Worm (Caenorhabditis elegans): ENCODE data around the gene vms-1.
A peak's percentile ranks its signal among the peaks of the same experiment; 100 is the strongest.

Gene vms-1

DNA sequence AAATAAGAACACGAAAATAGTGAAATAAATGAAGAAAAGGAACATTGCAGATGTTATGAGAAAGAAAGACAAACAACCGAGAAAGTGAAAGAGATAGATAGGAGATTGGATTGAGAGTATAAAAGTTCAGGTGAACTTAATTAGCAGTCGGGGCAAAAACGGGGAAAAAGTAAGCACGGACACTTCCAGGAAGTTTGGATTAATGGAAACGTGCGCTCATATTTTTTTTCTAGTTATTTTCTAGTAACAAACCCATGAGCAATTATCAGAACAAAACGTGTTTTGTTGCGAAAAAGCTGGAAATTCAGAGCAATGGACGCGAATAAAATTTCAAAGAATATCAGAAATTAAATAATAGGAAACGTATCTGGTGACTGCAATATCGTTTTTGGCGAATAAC lies 33.6 kb downstream of the vms-1 start:
- TF ChIP-seq ceh-22 (tag; optimal IDR thresholded peaks at IDR 0.05) (no peak), tbx-2 (tag; optimal IDR thresholded peaks at IDR 0.05) (no peak), madf-2 (tag; optimal IDR thresholded peaks at IDR 0.05) (no peak), pax-1 (tag; optimal IDR thresholded peaks at IDR 0.05) (no peak), C08G9.2 (tag; optimal IDR thresholded peaks at IDR 0.05) (no peak), ttx-3 (tag; optimal IDR thresholded peaks at IDR 0.05) (no peak), dve-1 (tag; optimal IDR thresholded peaks at IDR 0.05) (no peak), pros-1 (tag; optimal IDR thresholded peaks at IDR 0.05) (no peak), unc-42 (tag; optimal IDR thresholded peaks at IDR 0.05) (no peak), eyg-1 (tag; optimal IDR thresholded peaks at IDR 0.05) (no peak), unc-3 (GFP tag; conservative IDR thresholded peaks at IDR 0.05) (no peak), unc-3 (tag; optimal IDR thresholded peaks at IDR 0.05) (no peak), pag-3 (tag; optimal IDR thresholded peaks at IDR 0.05; ENCODE audit: borderline replicate concordance) (no peak), ahr-1 (tag; optimal IDR thresholded peaks at IDR 0.05) (no peak), ceh-19 (GFP tag; optimal IDR thresholded peaks at IDR 0.05) (no peak), ceh-14 (tag; optimal IDR thresholded peaks at IDR 0.05) (no peak), F13H6.1 (tag; optimal IDR thresholded peaks at IDR 0.05) (no peak), unc-55 (GFP tag; optimal IDR thresholded peaks at IDR 0.05) (no peak), npax-4 (tag; optimal IDR thresholded peaks at IDR 0.05) (no peak)

DNA sequence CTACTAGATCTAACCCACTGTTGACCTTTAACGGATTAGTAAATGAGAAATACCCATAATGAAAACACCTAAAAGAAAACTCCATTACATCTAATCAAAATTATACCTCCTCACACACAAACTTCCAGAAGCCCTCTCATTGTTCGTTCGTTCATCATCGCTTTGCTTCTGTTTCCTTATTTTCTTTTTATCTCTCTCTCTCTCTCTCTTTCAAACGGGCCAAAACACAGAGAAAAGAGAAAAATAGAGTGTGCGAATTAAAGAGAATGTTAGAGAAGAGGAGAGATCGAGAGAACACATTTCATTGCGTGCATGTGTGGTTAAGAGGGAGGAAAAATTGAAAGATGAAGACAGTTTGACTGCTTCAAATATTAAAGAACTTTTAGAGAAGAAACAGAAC lies 36.0 kb downstream of the vms-1 start:
- TF ChIP-seq nfya-1 (tag; optimal IDR thresholded peaks at IDR 0.05) (peak; percentile 71), rnt-1 (tag; optimal IDR thresholded peaks at IDR 0.05) (peak; percentile 17), tbx-2 (tag; optimal IDR thresholded peaks at IDR 0.05) (peak; percentile 13), pax-1 (tag; optimal IDR thresholded peaks at IDR 0.05) (peak; percentile 66), unc-42 (tag; optimal IDR thresholded peaks at IDR 0.05) (peak; percentile 41), sox-2 (GFP tag; IDR thresholded peaks at IDR 0.05) (peak; percentile 7; the same call in 1 of the 2 replicates), ceh-31 (tag; optimal IDR thresholded peaks at IDR 0.05) (peak; percentile 46), ceh-6 (GFP tag; optimal IDR thresholded peaks at IDR 0.05) (no peak), eyg-1 (tag; optimal IDR thresholded peaks at IDR 0.05) (no peak), pat-9 (tag; optimal IDR thresholded peaks at IDR 0.05) (no peak)

DNA sequence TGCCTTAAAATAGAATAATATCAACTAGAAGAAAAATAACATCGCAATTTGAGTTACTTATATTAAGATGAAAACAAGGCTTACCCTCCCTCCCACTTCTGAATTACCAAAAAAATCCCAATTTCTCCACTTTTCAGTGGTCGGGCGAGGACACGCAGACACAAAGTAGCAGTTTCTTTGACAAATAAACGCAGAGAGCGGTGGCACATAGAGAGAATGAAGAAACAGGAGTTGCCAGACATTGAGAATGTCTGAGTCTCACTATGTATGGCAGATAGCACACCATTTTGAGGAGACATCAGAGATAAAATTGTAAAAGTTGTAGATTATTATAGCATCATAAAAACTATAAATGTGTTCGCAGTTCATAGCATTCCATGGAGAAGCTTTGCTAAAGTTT lies 36.9 kb downstream of the vms-1 start:
- no peak for TF ChIP-seq ztf-16 (tag; optimal IDR thresholded peaks at IDR 0.05)
- TF ChIP-seq elt-2 (tag; optimal IDR thresholded peaks at IDR 0.05): peak; percentile 18
- peak; percentile 10 for TF ChIP-seq dve-1 (tag; optimal IDR thresholded peaks at IDR 0.05)
- TF ChIP-seq odd-2 (tag; optimal IDR thresholded peaks at IDR 0.05): no peak
- peak; percentile 30 for TF ChIP-seq tbx-2 (tag; optimal IDR thresholded peaks at IDR 0.05)
- peak; percentile 63 for TF ChIP-seq nfya-1 (tag; optimal IDR thresholded peaks at IDR 0.05)

DNA sequence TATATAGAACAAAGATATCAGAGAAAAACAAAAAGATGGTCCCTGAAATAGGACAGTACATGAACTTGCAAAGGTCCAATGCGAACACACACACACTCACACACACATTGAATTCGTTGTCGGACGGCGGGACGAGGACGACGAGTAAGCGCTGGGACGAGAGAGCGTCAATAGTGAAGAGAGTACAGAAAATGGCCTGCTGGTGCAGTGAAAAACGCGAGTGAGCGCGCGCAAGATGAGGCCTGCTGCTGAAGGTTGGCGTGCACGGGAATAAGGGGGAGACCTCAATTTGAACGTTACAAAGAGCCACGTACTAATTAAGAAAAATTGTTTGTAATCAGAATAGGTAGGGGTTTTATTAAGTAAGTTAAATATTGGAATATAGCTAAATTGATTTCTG lies 38.6 kb downstream of the vms-1 start:
- TF ChIP-seq ztf-16 (tag; optimal IDR thresholded peaks at IDR 0.05): no peak
- TF ChIP-seq ceh-34 (tag; optimal IDR thresholded peaks at IDR 0.05): peak; percentile 38
- no peak for TF ChIP-seq pat-9 (tag; optimal IDR thresholded peaks at IDR 0.05)
- no peak for TF ChIP-seq T23F11.4 (GFP tag; optimal IDR thresholded peaks at IDR 0.05)
- TF ChIP-seq hlh-8 (tag; optimal IDR thresholded peaks at IDR 0.05): no peak
- no peak for TF ChIP-seq tbx-7 (tag; optimal IDR thresholded peaks at IDR 0.05)
- peak; percentile 23 for TF ChIP-seq tbx-2 (tag; optimal IDR thresholded peaks at IDR 0.05)
- no peak for TF ChIP-seq ahr-1 (tag; optimal IDR thresholded peaks at IDR 0.05)
- no peak for TF ChIP-seq ceh-19 (GFP tag; optimal IDR thresholded peaks at IDR 0.05)
- TF ChIP-seq rnt-1 (tag; optimal IDR thresholded peaks at IDR 0.05): peak; percentile 9
- TF ChIP-seq pha-2 (tag; optimal IDR thresholded peaks at IDR 0.05): no peak
- TF ChIP-seq elt-2 (tag; optimal IDR thresholded peaks at IDR 0.05): peak; percentile 1
- no peak for TF ChIP-seq F13H6.1 (tag; optimal IDR thresholded peaks at IDR 0.05)
- TF ChIP-seq hlh-30 (tag; optimal IDR thresholded peaks at IDR 0.05; ENCODE audit: insufficient read depth): peak; percentile 22
- peak; percentile 34 for TF ChIP-seq ref-2 (tag; optimal IDR thresholded peaks at IDR 0.05)
- no peak for TF ChIP-seq lin-11 (tag; optimal IDR thresholded peaks at IDR 0.05)
- no peak for TF ChIP-seq pha-4 (tag; optimal IDR thresholded peaks at IDR 0.05)
- TF ChIP-seq sdc-2 (tag; optimal IDR thresholded peaks at IDR 0.05): peak; percentile 37
- no peak for TF ChIP-seq hlh-13 (GFP tag; optimal IDR thresholded peaks at IDR 0.05)
- no peak for TF ChIP-seq fkh-6 (tag; optimal IDR thresholded peaks at IDR 0.05)
- TF ChIP-seq K09A11.1 (tag; optimal IDR thresholded peaks at IDR 0.05; ENCODE audit: insufficient read depth): no peak
- TF ChIP-seq ceh-2 (tag; optimal IDR thresholded peaks at IDR 0.05): peak; percentile 28
- no peak for TF ChIP-seq sox-4 (tag; optimal IDR thresholded peaks at IDR 0.05)
- peak; percentile 29 for TF ChIP-seq ceh-14 (tag; optimal IDR thresholded peaks at IDR 0.05)
- no peak for TF ChIP-seq lim-6 (tag; optimal IDR thresholded peaks at IDR 0.05)
- peak; percentile 21 for TF ChIP-seq ceh-18 (tag; optimal IDR thresholded peaks at IDR 0.05)
- TF ChIP-seq ttx-3 (tag; optimal IDR thresholded peaks at IDR 0.05): no peak
- TF ChIP-seq fkh-10 (GFP tag; optimal IDR thresholded peaks at IDR 0.05): no peak
